Fruit fly (Drosophila melanogaster) whole organism, embryonic: ENCODE data around the gene CG10970.
A peak's percentile ranks its signal among the peaks of the same experiment; 100 is the strongest.

Source experiments
- Ada2b ChIP-seq: fragments of 200-800 bp; sonication (Bioruptor generic); IDR thresholded peaks from 2 replicates; pipeline ENCODE4 v1.3.6; 2022; ENCODE audit warnings: missing biosample characterization, missing genetic modification characterization
- B-H1 ChIP-seq: fragments of 200-800 bp; sonication (Bioruptor generic); IDR thresholded peaks from 3 replicates; pipeline ENCODE4 v1.3.6; 2022; ENCODE audit warnings: missing biosample characterization, missing genetic modification characterization
- BEAF-32 ChIP-seq: fragments of 200-800 bp; sonication (Bioruptor generic); optimal IDR thresholded peaks from 3 replicates; lab custom pipeline; 2017; ENCODE audit warnings: missing biosample characterization, missing genetic modification characterization, mild to moderate bottlenecking, moderate library complexity, missing genetic modification reagents
- CG12104 ChIP-seq: fragments of 200-800 bp; sonication (Bioruptor generic); optimal IDR thresholded peaks from 3 replicates; lab custom pipeline; 2016; ENCODE audit warnings: missing biosample characterization, missing genetic modification characterization
- CG14441 ChIP-seq: fragments of 200-800 bp; sonication (Bioruptor generic); IDR thresholded peaks from 2 replicates; pipeline ENCODE4 v1.3.6; 2022; ENCODE audit warnings: missing biosample characterization, missing genetic modification characterization
- CG14710 ChIP-seq: fragments of 200-800 bp; sonication (Bioruptor generic); optimal IDR thresholded peaks from 3 replicates; lab custom pipeline; 2019; ENCODE audit warnings: missing biosample characterization, mild to moderate bottlenecking, missing genetic modification characterization, moderate library complexity
- CG1603 ChIP-seq: fragments of 200-800 bp; sonication (Bioruptor generic); optimal IDR thresholded peaks from 2 replicates; lab custom pipeline; 2019; ENCODE audit warnings: missing biosample characterization, mild to moderate bottlenecking, missing genetic modification characterization, moderate library complexity
- CG2120 ChIP-seq: fragments of 200-800 bp; sonication (Bioruptor generic); optimal IDR thresholded peaks from 3 replicates; lab custom pipeline; 2016; ENCODE audit warnings: missing biosample characterization, missing genetic modification characterization
- CG2889 ChIP-seq: fragments of 200-800 bp; sonication (Bioruptor generic); IDR thresholded peaks from 3 replicates; pipeline ENCODE4 v1.3.6; 2022; ENCODE audit warnings: missing biosample characterization, missing genetic modification characterization
- CG34224 ChIP-seq: fragments of 200-800 bp; sonication (Bioruptor generic); IDR thresholded peaks from 3 replicates; pipeline ENCODE4 v1.3.6; 2022; ENCODE audit warnings: missing biosample characterization, missing genetic modification characterization; ENCODE audit not compliant: partially characterized antibody
- CG34422 ChIP-seq: fragments of 200-800 bp; sonication (Bioruptor generic); IDR thresholded peaks from 3 replicates; pipeline ENCODE4 v1.3.6; 2022; ENCODE audit warnings: missing biosample characterization, missing genetic modification characterization
- CG4730 ChIP-seq: fragments of 200-800 bp; sonication (Bioruptor generic); IDR thresholded peaks from 2 replicates; pipeline ENCODE4 v1.3.6; 2022; ENCODE audit warnings: missing biosample characterization, missing genetic modification characterization
- CG7357 ChIP-seq: fragments of 200-800 bp; sonication (Bioruptor generic); IDR thresholded peaks from 3 replicates; pipeline ENCODE4 v1.3.6; 2022; ENCODE audit warnings: missing biosample characterization, missing genetic modification characterization
- CG7839 ChIP-seq: fragments of 200-800 bp; sonication (Bioruptor generic); optimal IDR thresholded peaks from 3 replicates; lab custom pipeline; 2018; ENCODE audit warnings: missing biosample characterization, mild to moderate bottlenecking, missing genetic modification characterization, moderate library complexity
- CG8290 ChIP-seq, 3 experiments: fragments of 200-800 bp; sonication (Bioruptor generic); optimal IDR thresholded peaks; 2 replicates each; lab custom pipeline; 2016 to 2019; ENCODE audit warnings: missing biosample characterization in 3 of 3, missing genetic modification characterization in 3 of 3, mild to moderate bottlenecking in 2 of 3, moderate library complexity in 1 of 3
- CkIIα-i1 ChIP-seq: fragments of 200-800 bp; sonication (Bioruptor generic); IDR thresholded peaks from 2 replicates; pipeline ENCODE4 v1.3.6; 2022; ENCODE audit warnings: missing biosample characterization, missing genetic modification characterization
- CoRest ChIP-seq: fragments of 200-800 bp; sonication (Bioruptor generic); optimal IDR thresholded peaks from 3 replicates; lab custom pipeline; 2018; ENCODE audit warnings: missing biosample characterization, mild to moderate bottlenecking, missing genetic modification characterization, moderate library complexity
- D ChIP-seq, 2 experiments: fragments of 200-800 bp in 1 of 2; fragments of >200 bp in 1 of 2; sonication (Bioruptor generic) in 1 of 2; optimal IDR thresholded peaks; 2 replicates in 1 of 2; 3 replicates in 1 of 2; lab custom pipeline; 2017; ENCODE audit warnings: mild to moderate bottlenecking in 1 of 2, missing biosample characterization in 1 of 2, missing genetic modification characterization in 1 of 2, missing genetic modification reagents in 1 of 2
- H2.0 ChIP-seq: fragments of 200-800 bp; sonication (Bioruptor generic); IDR thresholded peaks from 2 replicates; pipeline ENCODE4 v1.3.6; 2022; ENCODE audit warnings: missing biosample characterization, missing genetic modification characterization
- HLH54F ChIP-seq: fragments of 200-800 bp; sonication (Bioruptor generic); optimal IDR thresholded peaks from 3 replicates; lab custom pipeline; 2016; ENCODE audit warnings: missing biosample characterization, missing genetic modification characterization
- Max ChIP-seq: fragments of 200-800 bp; sonication (Bioruptor generic); optimal IDR thresholded peaks from 2 replicates; lab custom pipeline; 2016; ENCODE audit warnings: missing biosample characterization, mild to moderate bottlenecking, missing genetic modification characterization
- Optix ChIP-seq: fragments of 200-800 bp; sonication (Bioruptor generic); IDR thresholded peaks from 3 replicates; pipeline ENCODE4 v1.3.6; 2022; ENCODE audit warnings: missing biosample characterization, missing genetic modification characterization
- Pdp1 ChIP-seq, 2 experiments: fragments of 200-800 bp; sonication (Bioruptor generic); optimal IDR thresholded peaks; 3 replicates each; lab custom pipeline; 2016; ENCODE audit warnings: missing biosample characterization in 2 of 2, missing genetic modification characterization in 2 of 2, mild to moderate bottlenecking in 1 of 2, moderate library complexity in 1 of 2
- TFAM ChIP-seq: fragments of 200-800 bp; sonication (Bioruptor generic); optimal IDR thresholded peaks from 2 replicates; lab custom pipeline; 2017; ENCODE audit warnings: missing biosample characterization, missing genetic modification characterization, inconsistent platforms
- amos ChIP-seq: fragments of 200-800 bp; sonication (Bioruptor generic); IDR thresholded peaks from 2 replicates; pipeline ENCODE4 v1.3.6; 2022; ENCODE audit warnings: missing biosample characterization, missing genetic modification characterization; ENCODE audit not compliant: partially characterized antibody
- ase ChIP-seq: fragments of 200-800 bp; sonication (Bioruptor generic); IDR thresholded peaks from 3 replicates; pipeline ENCODE4 v1.3.6; 2022; ENCODE audit warnings: missing biosample characterization, missing genetic modification characterization
- az2 ChIP-seq: fragments of 200-800 bp; sonication (Bioruptor generic); optimal IDR thresholded peaks from 3 replicates; lab custom pipeline; 2016; ENCODE audit warnings: missing biosample characterization, missing genetic modification characterization
- bigmax ChIP-seq: fragments of 200-800 bp; sonication (Bioruptor generic); optimal IDR thresholded peaks from 2 replicates; lab custom pipeline; 2018; ENCODE audit warnings: missing biosample characterization, mild to moderate bottlenecking, missing genetic modification characterization
- bsh ChIP-seq, 2 experiments: fragments of 200-800 bp; sonication (Bioruptor generic); optimal IDR thresholded peaks; 2 replicates each; lab custom pipeline; 2017 to 2018; ENCODE audit warnings: mild to moderate bottlenecking in 2 of 2, missing biosample characterization in 2 of 2, missing genetic modification characterization in 2 of 2, moderate library complexity in 1 of 2
- caup ChIP-seq: fragments of 200-800 bp; sonication (Bioruptor generic); optimal IDR thresholded peaks from 3 replicates; lab custom pipeline; 2017; ENCODE audit warnings: missing biosample characterization, mild to moderate bottlenecking, missing genetic modification characterization, moderate library complexity; ENCODE audit not compliant: severe bottlenecking
- chif ChIP-seq, 2 experiments: fragments of 200-800 bp; sonication (Bioruptor generic); optimal IDR thresholded peaks; 3 replicates each; lab custom pipeline; 2016; ENCODE audit warnings: missing biosample characterization in 2 of 2, missing genetic modification characterization in 2 of 2
- chn ChIP-seq: fragments of 200-800 bp; sonication (Bioruptor generic); optimal IDR thresholded peaks from 2 replicates; lab custom pipeline; 2016; ENCODE audit warnings: missing biosample characterization, missing genetic modification characterization
- ci ChIP-seq: fragments of 200-800 bp; sonication (Bioruptor generic); IDR thresholded peaks from 3 replicates; pipeline ENCODE4 v1.3.6; 2022; ENCODE audit warnings: missing biosample characterization, missing genetic modification characterization
- crol ChIP-seq: fragments of 200-800 bp; sonication (Bioruptor generic); IDR thresholded peaks from 2 replicates; pipeline ENCODE4 v1.3.6; 2022; ENCODE audit warnings: missing biosample characterization, missing genetic modification characterization
- cwo ChIP-seq: fragments of 200-800 bp; sonication (Bioruptor generic); optimal IDR thresholded peaks from 3 replicates; lab custom pipeline; 2017; ENCODE audit warnings: missing biosample characterization, missing genetic modification characterization, mild to moderate bottlenecking, moderate library complexity, missing genetic modification reagents
- danr ChIP-seq: fragments of 200-800 bp; sonication (Bioruptor generic); IDR thresholded peaks from 2 replicates; pipeline ENCODE4 v1.3.6; 2022; ENCODE audit warnings: missing biosample characterization, missing genetic modification characterization
- dysf ChIP-seq: fragments of 200-800 bp; sonication (Bioruptor generic); IDR thresholded peaks from 3 replicates; pipeline ENCODE4 v1.3.6; 2022; ENCODE audit warnings: missing biosample characterization, missing genetic modification characterization
- eve ChIP-seq, 2 experiments: fragments of >200 bp; optimal IDR thresholded peaks; 2 replicates each; lab custom pipeline; 2017; ENCODE audit warnings: missing biosample characterization in 2 of 2, missing genetic modification characterization in 2 of 2
- fd102C ChIP-seq: fragments of 200-800 bp; sonication (Bioruptor generic); optimal IDR thresholded peaks from 2 replicates; lab custom pipeline; 2018; ENCODE audit warnings: missing biosample characterization, mild to moderate bottlenecking, missing genetic modification characterization, moderate library complexity
- fd96Cb ChIP-seq: fragments of 200-800 bp; sonication (Bioruptor generic); optimal IDR thresholded peaks from 2 replicates; lab custom pipeline; 2018; ENCODE audit warnings: missing biosample characterization, mild to moderate bottlenecking, missing genetic modification characterization, moderate library complexity
- ftz-f1 ChIP-seq: fragments of 200-800 bp; sonication (Bioruptor generic); optimal IDR thresholded peaks from 2 replicates; lab custom pipeline; 2016; ENCODE audit warnings: missing biosample characterization, missing genetic modification characterization
- nau ChIP-seq: fragments of 200-800 bp; sonication (Bioruptor generic); optimal IDR thresholded peaks from 3 replicates; lab custom pipeline; 2017; ENCODE audit warnings: missing biosample characterization, mild to moderate bottlenecking, missing genetic modification characterization, missing genetic modification reagents
- pan ChIP-seq, 4 experiments: fragments of >200 bp in 3 of 4; fragments of 200-800 bp in 1 of 4; sonication (Bioruptor generic) in 1 of 4; optimal IDR thresholded peaks in 3 of 4; IDR thresholded peaks in 1 of 4; 2 replicates each; pipeline versions ENCODE4 v1.3.6 to Lab custom; 2017 to 2022; ENCODE audit warnings: missing biosample characterization in 2 of 4, missing genetic modification characterization in 2 of 4, mixed read lengths in 1 of 4
- seq ChIP-seq: fragments of 200-800 bp; sonication (Bioruptor generic); IDR thresholded peaks from 2 replicates; pipeline ENCODE4 v1.3.6; 2022; ENCODE audit warnings: missing biosample characterization, missing genetic modification characterization
- sim ChIP-seq: fragments of 200-800 bp; sonication (Bioruptor generic); IDR thresholded peaks from 2 replicates; pipeline ENCODE4 v1.3.6; 2022; ENCODE audit warnings: missing biosample characterization, missing genetic modification characterization
- sisA ChIP-seq: fragments of 200-800 bp; sonication (Bioruptor generic); IDR thresholded peaks from 2 replicates; pipeline ENCODE4 v1.3.6; 2022; ENCODE audit warnings: missing biosample characterization, missing genetic modification characterization
- ttk ChIP-seq: fragments of 200-800 bp; sonication (Bioruptor generic); IDR thresholded peaks from 2 replicates; pipeline ENCODE4 v2.1.2; 2022; ENCODE audit warnings: missing biosample characterization, missing genetic modification characterization
- vnd ChIP-seq: fragments of 200-800 bp; sonication (Bioruptor generic); IDR thresholded peaks from 3 replicates; pipeline ENCODE4 v1.3.6; 2022; ENCODE audit warnings: missing biosample characterization, missing genetic modification characterization; ENCODE audit not compliant: partially characterized antibody
- yki ChIP-seq: fragments of >200 bp; optimal IDR thresholded peaks from 3 replicates; lab custom pipeline; 2018

The CG10970 gene

dm6 chrX:9046986-9047385 lies 24.2 kb downstream of the CG10970 start (continued):
- TF ChIP-seq CG1603 (tag; lab: Kevin White, UChicago) (peak; percentile 48), caup (GFP tag; lab: Kevin White, UChicago) (no peak), ftz-f1 (no peak), chn (GFP tag; lab: Kevin White, UChicago) (no peak), CG14710 (no peak), dysf (GFP tag; lab: Robert Waterston, UW) (peak; percentile 69), CG2889 (GFP tag; lab: Robert Waterston, UW) (no peak), CG34422 (0 out of 3 replicates have a peak, but pooled peaks have one; percentile 26), amos (GFP tag; lab: Robert Waterston, UW) (no peak), BEAF-32 (GFP tag; lab: Kevin White, UChicago) (no peak), CG12104 (GFP tag; lab: Kevin White, UChicago) (no peak), fd102C (no peak), vnd (no peak), fd96Cb (tag; lab: Kevin White, UChicago) (peak; percentile 10), Pdp1 (GFP tag; optimal IDR thresholded peaks at IDR 0.05; lab: Kevin White, UChicago) (peak in 1 of 2 experiments; percentile 20), CG2120 (GFP tag; lab: Kevin White, UChicago) (no peak), CG8290 (GFP tag; optimal IDR thresholded peaks at IDR 0.05; lab: Kevin White, UChicago) (no peak), CG8290 (tag; optimal IDR thresholded peaks at IDR 0.05; lab: Kevin White, UChicago) (peak in 1 of 2 experiments; percentile 31), ase (GFP tag; lab: Robert Waterston, UW) (0 out of 3 replicates have a peak, but pooled peaks have one; percentile 35), B-H1 (GFP tag; lab: Robert Waterston, UW) (peak; percentile 31; the same call in 2 of the 3 replicates), HLH54F (GFP tag; lab: Kevin White, UChicago) (no peak), yki (lab: Kevin White, UChicago) (no peak), CG14441 (peak; percentile 52), az2 (peak; percentile 32), eve (GFP tag; optimal IDR thresholded peaks at IDR 0.05; lab: Kevin White, UChicago) (no peak), CG4730 (GFP tag; lab: Robert Waterston, UW) (peak; percentile 57), H2.0 (GFP tag; lab: Robert Waterston, UW) (peak; percentile 37; the same call in 1 of the 2 replicates), Max (no peak), CG7839 (peak; percentile 45), crol (GFP tag; lab: Robert Waterston, UW) (no peak), TFAM (no peak), cwo (GFP tag; lab: Kevin White, UChicago) (no peak), bigmax (GFP tag; lab: Kevin White, UChicago) (no peak), danr (GFP tag; lab: Robert Waterston, UW) (no peak), CG34224 (GFP tag; lab: Robert Waterston, UW) (no peak), Ada2b (GFP tag; lab: Robert Waterston, UW) (0 out of 2 replicates have a peak, but pooled peaks have one; percentile 49), nau (GFP tag; lab: Kevin White, UChicago) (no peak), D (optimal IDR thresholded peaks at IDR 0.05; lab: Kevin White, UChicago) (no peak), D (GFP tag; optimal IDR thresholded peaks at IDR 0.05; lab: Kevin White, UChicago) (no peak), CkIIα-i1 (GFP tag; lab: Robert Waterston, UW) (no peak), sim (no peak), CG7357 (GFP tag; lab: Robert Waterston, UW) (0 out of 3 replicates have a peak, but pooled peaks have one; percentile 28), seq (GFP tag; lab: Robert Waterston, UW) (no peak), pan (optimal IDR thresholded peaks at IDR 0.05; lab: Kevin White, UChicago) (no peak), pan (GFP tag; optimal IDR thresholded peaks at IDR 0.05 in 1 of 2, IDR thresholded peaks at IDR 0.05 in 1 of 2) (peak in 1 of 2 experiments; percentile 46), ttk (peak; percentile 35), CoRest (tag; lab: Kevin White, UChicago) (no peak), chif (GFP tag; optimal IDR thresholded peaks at IDR 0.05; lab: Kevin White, UChicago) (peak in 1 of 2 experiments; percentile 3), Optix (GFP tag; lab: Robert Waterston, UW) (peak; percentile 44; the same call in 1 of the 3 replicates), ci (peak; percentile 81), bsh (GFP tag; optimal IDR thresholded peaks at IDR 0.05; lab: Kevin White, UChicago) (peak in 1 of 2 experiments; percentile 49), sisA (peak; percentile 47)
